Fruit fly (Drosophila melanogaster): ENCODE results near the gene Synd.

Gene Synd

dm6 chr3R:20837242-20837664, 4.7 kb downstream of the Synd start:
- peak; percentile 67 for TF ChIP-seq Eip78C (GFP tag)
- TF ChIP-seq svp (GFP tag), result peak; percentile 58
- peak; percentile 64 for TF ChIP-seq vri (GFP tag; optimal IDR thresholded peaks at IDR 0.05)
- peak; percentile 52 for TF ChIP-seq CG11902 (GFP tag; optimal IDR thresholded peaks at IDR 0.05)
- TF ChIP-seq fkh (GFP tag; optimal IDR thresholded peaks at IDR 0.05), result peak; percentile 57
- TF ChIP-seq esn (GFP tag; optimal IDR thresholded peaks at IDR 0.05), result peak; percentile 4
- no peak for TF ChIP-seq Hr39 (GFP tag; optimal IDR thresholded peaks at IDR 0.05)
- TF ChIP-seq pdm3 (GFP tag; optimal IDR thresholded peaks at IDR 0.05), result no peak

- no peak for TF ChIP-seq dac (GFP tag; optimal IDR thresholded peaks at IDR 0.05)
- TF ChIP-seq eg (GFP tag; IDR thresholded peaks at IDR 0.05), result 0 out of 3 replicates have a peak, but pooled peaks have one; percentile 26
Measured at dm6 chr3R:20838787-20839186, 6.2 kb downstream of the Synd start.

- no peak for TF ChIP-seq Sox102F (GFP tag; optimal IDR thresholded peaks at IDR 0.05)
- no peak for TF ChIP-seq pdm3 (GFP tag; optimal IDR thresholded peaks at IDR 0.05)
- TF ChIP-seq Hr38 (GFP tag; optimal IDR thresholded peaks at IDR 0.05), result no peak
- no peak for TF ChIP-seq achi (GFP tag; optimal IDR thresholded peaks at IDR 0.05)
- no peak for TF ChIP-seq CG6808 (GFP tag; optimal IDR thresholded peaks at IDR 0.05)
- TF ChIP-seq fd59A (GFP tag; optimal IDR thresholded peaks at IDR 0.05), result no peak
- no peak for TF ChIP-seq dac (GFP tag; optimal IDR thresholded peaks at IDR 0.05)
- TF ChIP-seq ss (GFP tag; optimal IDR thresholded peaks at IDR 0.05), result no peak
Measured at dm6 chr3R:20841840-20842239, 9.2 kb downstream of the Synd start, which contains the start of gene CG15695. Gene CG15695, plus strand, starts transcription at chr3R:20842140.

- TF ChIP-seq CG15336 (GFP tag; IDR thresholded peaks at IDR 0.05) (no peak), fd59A (GFP tag; optimal IDR thresholded peaks at IDR 0.05) (no peak), Ets96B (tag; optimal IDR thresholded peaks at IDR 0.05) (no peak), spab (GFP tag; optimal IDR thresholded peaks at IDR 0.05) (no peak)
Measured at dm6 chr3R:20845493-20845892, 12.9 kb downstream of the Synd start.

- TF ChIP-seq lz (GFP tag; optimal IDR thresholded peaks at IDR 0.05) (no peak), fkh (GFP tag; optimal IDR thresholded peaks at IDR 0.05) (no peak), Hr38 (GFP tag; optimal IDR thresholded peaks at IDR 0.05) (no peak), CG15336 (GFP tag; IDR thresholded peaks at IDR 0.05) (no peak), CG11902 (GFP tag; optimal IDR thresholded peaks at IDR 0.05) (no peak), Sox15 (GFP tag; optimal IDR thresholded peaks at IDR 0.05) (no peak), pdm3 (GFP tag; optimal IDR thresholded peaks at IDR 0.05) (no peak), CG4318 (GFP tag; optimal IDR thresholded peaks at IDR 0.05) (no peak), Ets21C (GFP tag; optimal IDR thresholded peaks at IDR 0.05) (no peak), CG10669 (GFP tag; optimal IDR thresholded peaks at IDR 0.05) (no peak), CG6808 (GFP tag; optimal IDR thresholded peaks at IDR 0.05) (no peak), acj6 (GFP tag; optimal IDR thresholded peaks at IDR 0.05) (no peak)
Measured at dm6 chr3R:20846316-20846715, 13.7 kb downstream of the Synd start.

dm6 chr3R:20846768-20847167, 14.2 kb downstream of the Synd start, which contains the start of gene CG15696:
Gene CG15696, plus strand, starts transcription at chr3R:20847068.
- TF ChIP-seq CG31627 (GFP tag; optimal IDR thresholded peaks at IDR 0.05) (no peak), CG11762 (GFP tag; optimal IDR thresholded peaks at IDR 0.05; ENCODE audit: insufficient read depth) (no peak), spab (GFP tag; optimal IDR thresholded peaks at IDR 0.05) (no peak), cyc (GFP tag; optimal IDR thresholded peaks at IDR 0.05) (no peak), Ets21C (GFP tag; optimal IDR thresholded peaks at IDR 0.05) (no peak), CG10631 (GFP tag; optimal IDR thresholded peaks at IDR 0.05) (no peak), CG16779 (tag; optimal IDR thresholded peaks at IDR 0.05) (no peak), svp (GFP tag) (no peak), CG6808 (GFP tag; optimal IDR thresholded peaks at IDR 0.05) (no peak), fd59A (GFP tag; optimal IDR thresholded peaks at IDR 0.05) (no peak)
